Worm (Caenorhabditis elegans) whole organism, young adult: ENCODE data around the gene pik-1.
A peak's percentile ranks its signal among the peaks of the same experiment; 100 is the strongest.

Source experiments
- B0019.2 ChIP-seq: fragments of 200-800 bp; sonication (Bioruptor generic); conservative IDR thresholded peaks from 2 replicates; pipeline ENCODE4 v1.3.6; 2022; ENCODE audit warnings: missing genetic modification reagents, missing genetic modification characterization, missing compliant biosample characterization
- B0261.1 ChIP-seq: sonication (generic microtip); optimal IDR thresholded peaks from 2 replicates; lab custom pipeline; 2016; ENCODE audit warnings: mild to moderate bottlenecking, missing genetic modification characterization, moderate library complexity, missing compliant biosample characterization
- B0336.3 ChIP-seq: fragments of 200-800 bp; sonication (Bioruptor generic); IDR thresholded peaks from 2 replicates; pipeline ENCODE4 v1.3.6; 2022; ENCODE audit warnings: missing genetic modification characterization, missing compliant biosample characterization
- C06A6.2 ChIP-seq: fragments of 200-800 bp; sonication (Bioruptor generic); conservative IDR thresholded peaks from 2 replicates; pipeline ENCODE4 v1.3.6; 2022; ENCODE audit warnings: missing genetic modification characterization, missing compliant biosample characterization
- C17E4.6 ChIP-seq: fragments of 200-800 bp; sonication (Bioruptor generic); IDR thresholded peaks from 2 replicates; pipeline ENCODE4 v1.3.6; 2022; ENCODE audit warnings: missing genetic modification reagents, missing genetic modification characterization, missing compliant biosample characterization
- F10E7.11 ChIP-seq: sonication (generic microtip); optimal IDR thresholded peaks from 2 replicates; lab custom pipeline; 2017; ENCODE audit warnings: mild to moderate bottlenecking, missing genetic modification characterization, moderate library complexity, missing compliant biosample characterization
- F49E8.2 ChIP-seq: sonication (generic microtip); optimal IDR thresholded peaks from 3 replicates; lab custom pipeline; 2017; ENCODE audit warnings: missing genetic modification characterization, mild to moderate bottlenecking, missing compliant biosample characterization, antibody characterized with exemption, moderate library complexity; ENCODE audit not compliant: insufficient read depth
- F55B11.4 ChIP-seq: sonication (generic microtip); optimal IDR thresholded peaks from 2 replicates; lab custom pipeline; 2016; ENCODE audit warnings: missing compliant biosample characterization, missing genetic modification characterization, borderline replicate concordance; ENCODE audit not compliant: insufficient read depth
- F57C9.4 ChIP-seq: sonication (generic microtip); optimal IDR thresholded peaks from 2 replicates; lab custom pipeline; 2017; ENCODE audit warnings: mild to moderate bottlenecking, missing genetic modification characterization, missing compliant biosample characterization
- K11D2.4 ChIP-seq: fragments of 200-800 bp; sonication (Bioruptor generic); IDR thresholded peaks from 2 replicates; pipeline ENCODE4 v1.3.6; 2022; ENCODE audit warnings: missing genetic modification reagents, missing genetic modification characterization, missing compliant biosample characterization
- Y53G8AR.9 ChIP-seq: fragments of 200-800 bp; sonication (Bioruptor generic); conservative IDR thresholded peaks from 2 replicates; pipeline ENCODE4 v1.3.6; 2022; ENCODE audit warnings: missing genetic modification reagents, missing genetic modification characterization, missing compliant biosample characterization
- Y67H2A.10 ChIP-seq: fragments of 200-800 bp; sonication (Bioruptor generic); conservative IDR thresholded peaks from 2 replicates; pipeline ENCODE4 v1.3.6; 2022; ENCODE audit warnings: missing genetic modification reagents, missing genetic modification characterization, missing compliant biosample characterization
- akir-1 ChIP-seq: fragments of 200-800 bp; sonication (Bioruptor generic); optimal IDR thresholded peaks from 2 replicates; lab custom pipeline; 2018; ENCODE audit warnings: mild to moderate bottlenecking, missing genetic modification characterization, moderate library complexity, missing compliant biosample characterization
- aptf-2 ChIP-seq: fragments of 200-800 bp; sonication (Bioruptor generic); conservative IDR thresholded peaks from 2 replicates; pipeline ENCODE4 v1.3.6; 2022; ENCODE audit warnings: missing genetic modification reagents, missing genetic modification characterization, missing compliant biosample characterization
- attf-3 ChIP-seq: fragments of 200-800 bp; sonication (Bioruptor generic); conservative IDR thresholded peaks from 2 replicates; pipeline ENCODE4 v1.3.6; 2022; ENCODE audit warnings: missing genetic modification reagents, missing genetic modification characterization, missing compliant biosample characterization
- attf-5 ChIP-seq: fragments of 200-800 bp; sonication (Bioruptor generic); optimal IDR thresholded peaks from 2 replicates; lab custom pipeline; 2018; ENCODE audit warnings: mild to moderate bottlenecking, missing genetic modification characterization, missing compliant biosample characterization
- ceh-40 ChIP-seq: fragments of 200-800 bp; sonication (Bioruptor generic); IDR thresholded peaks from 2 replicates; pipeline ENCODE4 v1.3.6; 2022; ENCODE audit warnings: missing genetic modification characterization, missing compliant biosample characterization
- ceh-58 ChIP-seq: fragments of 200-800 bp; sonication (Bioruptor generic); IDR thresholded peaks from 2 replicates; pipeline ENCODE4 v1.3.6; 2022; ENCODE audit warnings: missing genetic modification characterization, missing compliant biosample characterization
- ceh-91 ChIP-seq: fragments of 200-800 bp; sonication (Bioruptor generic); IDR thresholded peaks from 2 replicates; pipeline ENCODE4 v1.3.6; 2022; ENCODE audit warnings: missing genetic modification reagents, missing genetic modification characterization, missing compliant biosample characterization
- chd-7 ChIP-seq: sonication (generic microtip); optimal IDR thresholded peaks from 2 replicates; lab custom pipeline; 2016; ENCODE audit warnings: mild to moderate bottlenecking, missing genetic modification characterization, moderate library complexity, missing compliant biosample characterization
- die-1 ChIP-seq: sonication (generic microtip); optimal IDR thresholded peaks from 2 replicates; lab custom pipeline; 2016; ENCODE audit warnings: missing genotype, mild to moderate bottlenecking, missing genetic modification characterization, missing compliant biosample characterization
- dpff-1 ChIP-seq: sonication (generic microtip); optimal IDR thresholded peaks from 2 replicates; lab custom pipeline; 2017; ENCODE audit warnings: mild to moderate bottlenecking, missing genetic modification characterization, missing compliant biosample characterization
- ekl-4 ChIP-seq: fragments of 200-800 bp; sonication (Bioruptor generic); IDR thresholded peaks from 2 replicates; pipeline ENCODE4 v1.3.6; 2022; ENCODE audit warnings: missing genetic modification reagents, missing genetic modification characterization, missing compliant biosample characterization
- fkh-3 ChIP-seq: sonication (generic microtip); optimal IDR thresholded peaks from 2 replicates; lab custom pipeline; 2016; ENCODE audit warnings: mild to moderate bottlenecking, missing genetic modification characterization, missing compliant biosample characterization
- hlh-26 ChIP-seq: fragments of 200-800 bp; sonication (Bioruptor generic); conservative IDR thresholded peaks from 2 replicates; pipeline ENCODE4 v1.3.6; 2022; ENCODE audit warnings: missing genetic modification reagents, missing genetic modification characterization, missing compliant biosample characterization
- let-526 ChIP-seq: fragments of 200-800 bp; sonication (Bioruptor generic); IDR thresholded peaks from 2 replicates; pipeline ENCODE4 v1.3.6; 2022; ENCODE audit warnings: missing genetic modification reagents, missing genetic modification characterization, missing compliant biosample characterization
- lin-26 ChIP-seq: fragments of 200-800 bp; sonication (Bioruptor generic); IDR thresholded peaks from 2 replicates; pipeline ENCODE4 v1.3.6; 2022; ENCODE audit warnings: missing genetic modification reagents, missing genetic modification characterization, missing compliant biosample characterization
- lin-40 ChIP-seq: sonication (generic microtip); optimal IDR thresholded peaks from 2 replicates; lab custom pipeline; 2016; ENCODE audit warnings: missing genetic modification characterization, mild to moderate bottlenecking, missing compliant biosample characterization, missing genotype, missing genetic modification reagents
- lsl-1 ChIP-seq: fragments of 200-800 bp; sonication (Bioruptor generic); optimal IDR thresholded peaks from 2 replicates; lab custom pipeline; 2018; ENCODE audit warnings: mild to moderate bottlenecking, missing genetic modification characterization, moderate library complexity, missing compliant biosample characterization
- madf-10 ChIP-seq: sonication (generic microtip); optimal IDR thresholded peaks from 2 replicates; lab custom pipeline; 2016; ENCODE audit warnings: mild to moderate bottlenecking, missing genetic modification characterization, missing compliant biosample characterization
- madf-3 ChIP-seq: fragments of 200-800 bp; sonication (Bioruptor generic); IDR thresholded peaks from 2 replicates; pipeline ENCODE4 v1.3.6; 2022; ENCODE audit warnings: missing genetic modification reagents, missing genetic modification characterization, missing compliant biosample characterization
- madf-8 ChIP-seq: fragments of 200-800 bp; sonication (Bioruptor generic); conservative IDR thresholded peaks from 2 replicates; pipeline ENCODE4 v1.3.6; 2022; ENCODE audit warnings: missing genetic modification reagents, missing genetic modification characterization, missing compliant biosample characterization
- mcd-1 ChIP-seq: fragments of 200-800 bp; sonication (Bioruptor generic); IDR thresholded peaks from 2 replicates; pipeline ENCODE4 v1.3.6; 2022; ENCODE audit warnings: missing genetic modification reagents, missing genetic modification characterization, missing compliant biosample characterization
- mes-4 ChIP-seq: sonication (generic microtip); optimal IDR thresholded peaks from 2 replicates; lab custom pipeline; 2016; ENCODE audit warnings: missing genotype, missing genetic modification characterization, missing compliant biosample characterization
- nfya-2 ChIP-seq: fragments of 200-800 bp; sonication (Bioruptor generic); IDR thresholded peaks from 2 replicates; pipeline ENCODE4 v1.3.6; 2022; ENCODE audit warnings: missing genetic modification reagents, missing genetic modification characterization, missing compliant biosample characterization
- nfyb-1 ChIP-seq: fragments of 200-800 bp; sonication (Bioruptor generic); IDR thresholded peaks from 2 replicates; pipeline ENCODE4 v1.3.6; 2022; ENCODE audit warnings: missing genetic modification reagents, missing genetic modification characterization, missing compliant biosample characterization
- nhr-120 ChIP-seq: fragments of 200-800 bp; sonication (Bioruptor generic); IDR thresholded peaks from 2 replicates; pipeline ENCODE4 v1.3.6; 2022; ENCODE audit warnings: missing genetic modification characterization, missing compliant biosample characterization
- pbrm-1 ChIP-seq: fragments of 200-800 bp; sonication (Bioruptor generic); IDR thresholded peaks from 2 replicates; pipeline ENCODE4 v1.3.6; 2022; ENCODE audit warnings: missing genetic modification reagents, missing genetic modification characterization, missing compliant biosample characterization
- pha-4 ChIP-seq: fragments of 150-350 bp; sonication (generic microtip); optimal IDR thresholded peaks from 2 replicates; lab custom pipeline; 2014; ENCODE audit warnings: missing biosample characterization, missing genetic modification reagents, missing genetic modification characterization
- rcor-1 ChIP-seq: fragments of 200-800 bp; sonication (Bioruptor generic); IDR thresholded peaks from 2 replicates; pipeline ENCODE4 v1.3.6; 2022; ENCODE audit warnings: missing genetic modification reagents, missing genetic modification characterization, missing compliant biosample characterization
- rec-8 ChIP-seq, 2 experiments: sonication (generic microtip); optimal IDR thresholded peaks; 2 replicates each; lab custom pipeline; 2016; ENCODE audit warnings: mild to moderate bottlenecking in 2 of 2, missing genetic modification characterization in 2 of 2, missing genetic modification reagents in 2 of 2, missing genotype in 2 of 2, missing biosample characterization in 1 of 2, missing compliant biosample characterization in 1 of 2, moderate library complexity in 1 of 2
- repo-1 ChIP-seq: sonication (generic microtip); optimal IDR thresholded peaks from 2 replicates; lab custom pipeline; 2017; ENCODE audit warnings: mild to moderate bottlenecking, missing genetic modification characterization, missing compliant biosample characterization
- sea-2 ChIP-seq: fragments of 200-800 bp; sonication (Bioruptor generic); IDR thresholded peaks from 2 replicates; pipeline ENCODE4 v1.3.6; 2022; ENCODE audit warnings: missing genetic modification characterization, missing compliant biosample characterization
- snpc-4 ChIP-seq, 5 experiments: fragments of 150-350 bp in 1 of 5; sonication (generic microtip) in 4 of 5; optimal IDR thresholded peaks; 2 replicates each; lab custom pipeline; 2014 to 2018; ENCODE audit warnings: missing genetic modification characterization in 5 of 5, missing biosample characterization in 3 of 5, antibody characterized with exemption in 2 of 5, mild to moderate bottlenecking in 2 of 5, missing compliant biosample characterization in 2 of 5, missing genotype in 2 of 5, moderate library complexity in 2 of 5, missing genetic modification reagents in 1 of 5
- tlf-1 ChIP-seq: fragments of 200-800 bp; sonication (Bioruptor generic); optimal IDR thresholded peaks from 2 replicates; lab custom pipeline; 2018; ENCODE audit warnings: mild to moderate bottlenecking, missing genetic modification characterization, missing compliant biosample characterization
- unc-130 ChIP-seq: sonication (generic microtip); optimal IDR thresholded peaks from 2 replicates; lab custom pipeline; 2016; ENCODE audit warnings: missing genetic modification reagents, missing genetic modification characterization, missing compliant biosample characterization
- xnd-1 ChIP-seq: sonication (generic microtip); optimal IDR thresholded peaks from 2 replicates; lab custom pipeline; 2016; ENCODE audit warnings: missing genotype, missing genetic modification reagents, missing genetic modification characterization, missing compliant biosample characterization
- ztf-22 ChIP-seq: fragments of 200-800 bp; sonication (Bioruptor generic); optimal IDR thresholded peaks from 2 replicates; lab custom pipeline; 2018; ENCODE audit warnings: mild to moderate bottlenecking, missing genetic modification characterization, moderate library complexity, missing compliant biosample characterization
- ztf-28 ChIP-seq: fragments of 200-800 bp; sonication (Bioruptor generic); IDR thresholded peaks from 2 replicates; pipeline ENCODE4 v1.3.6; 2022; ENCODE audit warnings: missing genetic modification reagents, missing genetic modification characterization, missing compliant biosample characterization

pik-1 gene

ce11 chrIV:13386043-13386442 is 29.8 kb upstream of the pik-1 start, which contains the start of the genes Y62E10A.20, Y62E10A.23 and mdt-9 (continued):
- no peak for TF ChIP-seq dpff-1 (tag; lab: Kevin White, UChicago)
- no peak for TF ChIP-seq tlf-1 (GFP tag; lab: Kevin White, UChicago)
- TF ChIP-seq nfyb-1 (GFP tag; lab: Robert Waterston, UW), result no peak
- TF ChIP-seq Y67H2A.10 (GFP tag; lab: Robert Waterston, UW), result no peak
- TF ChIP-seq lin-40 (tag; lab: Kevin White, UChicago), result peak; percentile 47
- TF ChIP-seq fkh-3 (tag; lab: Kevin White, UChicago), result no peak
- 0 out of 2 replicates have a peak, but pooled peaks have one; percentile 43 for TF ChIP-seq madf-3 (GFP tag; lab: Robert Waterston, UW)
- TF ChIP-seq C17E4.6, result no peak
- no peak for TF ChIP-seq snpc-4 (GFP tag; optimal IDR thresholded peaks at IDR 0.05; lab: Kevin White, UChicago)
- TF ChIP-seq snpc-4 (tag; optimal IDR thresholded peaks at IDR 0.05; lab: Kevin White, UChicago), result peak; percentile 5 to 81 (median 66)
- TF ChIP-seq lsl-1 (GFP tag; lab: Kevin White, UChicago), result peak; percentile 41
- no peak for TF ChIP-seq ceh-58 (GFP tag; lab: Robert Waterston, UW)
- no peak for TF ChIP-seq lin-26 (GFP tag; lab: Robert Waterston, UW)
- TF ChIP-seq madf-8 (GFP tag; lab: Robert Waterston, UW), result no peak
- peak; percentile 50 for TF ChIP-seq unc-130 (GFP tag; lab: Kevin White, UChicago)
- no peak for TF ChIP-seq pha-4 (tag; lab: Kevin White, UChicago)
- TF ChIP-seq die-1 (tag; lab: Kevin White, UChicago), result no peak
- TF ChIP-seq B0019.2 (GFP tag; lab: Robert Waterston, UW), result no peak
- TF ChIP-seq F49E8.2 (tag; lab: Kevin White, UChicago), result peak; percentile 69
- TF ChIP-seq mcd-1 (GFP tag; lab: Robert Waterston, UW), result peak; percentile 91
- TF ChIP-seq xnd-1 (tag; lab: Kevin White, UChicago), result no peak
- TF ChIP-seq F57C9.4 (tag; lab: Kevin White, UChicago), result no peak
- TF ChIP-seq ceh-40 (GFP tag; lab: Robert Waterston, UW), result no peak
- TF ChIP-seq F55B11.4 (tag; lab: Kevin White, UChicago), result no peak
- TF ChIP-seq madf-10 (tag; lab: Kevin White, UChicago), result no peak
- no peak for TF ChIP-seq chd-7 (tag; lab: Kevin White, UChicago)
- TF ChIP-seq ceh-91 (GFP tag; lab: Robert Waterston, UW), result no peak
- TF ChIP-seq K11D2.4 (GFP tag; lab: Robert Waterston, UW), result no peak
- no peak for TF ChIP-seq C06A6.2 (GFP tag; lab: Robert Waterston, UW)
- peak; percentile 74 for TF ChIP-seq attf-5 (GFP tag; lab: Kevin White, UChicago)
- TF ChIP-seq sea-2 (GFP tag; lab: Robert Waterston, UW), result no peak
- no peak for TF ChIP-seq B0261.1 (tag; lab: Kevin White, UChicago)
- no peak for TF ChIP-seq aptf-2
- no peak for TF ChIP-seq rec-8 (tag; optimal IDR thresholded peaks at IDR 0.05; lab: Kevin White, UChicago)
- TF ChIP-seq attf-3, result no peak
- TF ChIP-seq mes-4 (tag; lab: Kevin White, UChicago), result no peak
- no peak for TF ChIP-seq akir-1
- TF ChIP-seq nfya-2 (GFP tag; lab: Robert Waterston, UW), result no peak
- TF ChIP-seq F10E7.11 (tag; lab: Kevin White, UChicago), result no peak
- TF ChIP-seq ekl-4, result no peak
- TF ChIP-seq let-526, result no peak
- TF ChIP-seq rcor-1 (GFP tag; lab: Robert Waterston, UW), result no peak
- TF ChIP-seq Y53G8AR.9 (GFP tag; lab: Robert Waterston, UW), result no peak
- TF ChIP-seq repo-1, result no peak
- no peak for TF ChIP-seq B0336.3
- TF ChIP-seq pbrm-1 (GFP tag; lab: Robert Waterston, UW), result no peak
- TF ChIP-seq ztf-28 (GFP tag; lab: Robert Waterston, UW), result no peak
- no peak for TF ChIP-seq nhr-120
- TF ChIP-seq hlh-26 (GFP tag; lab: Robert Waterston, UW), result no peak
- TF ChIP-seq ztf-22, result no peak
